Worm (Caenorhabditis elegans) whole organism, late embryonic: Measurements from ENCODE around the gene K12H6.8.

ENCODE experiments used
- elt-2 ChIP-seq: sonication (generic microtip); optimal IDR thresholded peaks from 2 replicates; lab custom pipeline; 2016; ENCODE audit warnings: missing genetic modification reagents, missing genetic modification characterization, missing compliant biosample characterization
- pha-4 ChIP-seq: fragments of 150-350 bp; optimal IDR thresholded peaks from 2 replicates; lab custom pipeline; 2018; ENCODE audit warnings: missing biosample characterization, missing genetic modification reagents, missing genetic modification characterization
- unc-86 ChIP-seq: sonication (generic microtip); optimal IDR thresholded peaks from 2 replicates; lab custom pipeline; 2016; ENCODE audit warnings: missing genetic modification characterization, missing compliant biosample characterization

- TF ChIP-seq unc-86 (tag; lab: Kevin White, UChicago) (no peak), elt-2 (tag; lab: Kevin White, UChicago) (no peak), pha-4 (no peak)
Observed at ce11 chrII:2841529-2841928, 13.8 kb downstream of the K12H6.8 start, which contains the start of gene Y110A2AL.6.
